Comparison of ENCODE assay signal across 1 fruit fly cellular context in the genomic region with DNA sequence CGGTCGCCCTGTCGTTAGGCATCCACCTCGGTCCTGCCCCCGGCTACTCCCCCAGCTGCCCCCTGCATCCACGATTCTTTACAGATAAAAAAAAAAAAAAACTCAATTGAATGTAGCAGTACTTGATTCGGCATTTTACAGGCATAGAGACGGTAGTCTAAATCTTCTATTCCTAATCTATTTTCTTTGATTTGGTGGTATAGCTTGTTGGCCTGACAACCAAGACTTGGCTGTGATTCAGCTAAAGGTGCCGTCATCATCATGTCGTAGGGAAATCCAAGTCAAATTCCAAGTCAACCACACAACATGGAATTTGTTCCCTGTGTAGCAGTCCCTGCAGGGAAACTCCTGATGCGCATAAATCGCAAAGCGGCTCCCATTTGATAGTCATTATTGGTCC.
TF ChIP-seq lines count a peak whose summit lies in the region.

No protein-coding gene starts in this region.

TF ChIP-seq in whole organism, prepupa, 60 proteins besides CTCF, POLR2A, EP300 and RAD21 (continued from another document):
- TF ChIP-seq lz (GFP tag; optimal IDR thresholded peaks at IDR 0.05; lab: Kevin White, UChicago) = peak; percentile 77
- TF ChIP-seq CG8319 (GFP tag; optimal IDR thresholded peaks at IDR 0.05; lab: Kevin White, UChicago) = peak; percentile 17
- peak; percentile 30 for TF ChIP-seq CG11762 (GFP tag; optimal IDR thresholded peaks at IDR 0.05; lab: Kevin White, UChicago; ENCODE audit: insufficient read depth)
- no peak for TF ChIP-seq CG6276 (GFP tag; optimal IDR thresholded peaks at IDR 0.05; lab: Kevin White, UChicago)
- TF ChIP-seq CG8632 (GFP tag; optimal IDR thresholded peaks at IDR 0.05; lab: Kevin White, UChicago) = no peak
- peak in 1 of 2 experiments; percentile 13 for TF ChIP-seq salr (GFP tag; optimal IDR thresholded peaks at IDR 0.05; lab: Kevin White, UChicago)
- TF ChIP-seq CG3032 (tag; optimal IDR thresholded peaks at IDR 0.05; lab: Kevin White, UChicago) = peak; percentile 66
- TF ChIP-seq CG9139 (GFP tag; optimal IDR thresholded peaks at IDR 0.05; lab: Kevin White, UChicago) = no peak
- no peak for TF ChIP-seq dac (GFP tag; optimal IDR thresholded peaks at IDR 0.05; lab: Kevin White, UChicago)
- TF ChIP-seq Hr4 (GFP tag; optimal IDR thresholded peaks at IDR 0.05; lab: Kevin White, UChicago) = no peak
- TF ChIP-seq Ets21C (GFP tag; optimal IDR thresholded peaks at IDR 0.05; lab: Kevin White, UChicago) = peak; percentile 67
- peak; percentile 87 for TF ChIP-seq Met (GFP tag; optimal IDR thresholded peaks at IDR 0.05; lab: Kevin White, UChicago)
- peak in 1 of 2 experiments; percentile 32 for TF ChIP-seq ss (GFP tag; optimal IDR thresholded peaks at IDR 0.05; lab: Kevin White, UChicago)
- peak; percentile 38 for TF ChIP-seq CG32006 (GFP tag; optimal IDR thresholded peaks at IDR 0.05; lab: Kevin White, UChicago)
- peak; percentile 82 for TF ChIP-seq Hr39 (GFP tag; optimal IDR thresholded peaks at IDR 0.05; lab: Kevin White, UChicago)
- TF ChIP-seq CG7368 (GFP tag; optimal IDR thresholded peaks at IDR 0.05; lab: Kevin White, UChicago) = peak; percentile 26
- no peak for TF ChIP-seq CG6854 (GFP tag; optimal IDR thresholded peaks at IDR 0.05; lab: Kevin White, UChicago)
- TF ChIP-seq Sox102F (GFP tag; optimal IDR thresholded peaks at IDR 0.05; lab: Kevin White, UChicago) = peak; percentile 76
- no peak for TF ChIP-seq Gug (GFP tag; IDR thresholded peaks at IDR 0.05; lab: Robert Waterston, UW)
- peak; percentile 20 for TF ChIP-seq Sox15 (GFP tag; optimal IDR thresholded peaks at IDR 0.05; lab: Kevin White, UChicago)
- no peak for TF ChIP-seq dsx (GFP tag; optimal IDR thresholded peaks at IDR 0.05; lab: Kevin White, UChicago; ENCODE audit: poor library complexity, severe bottlenecking)
- TF ChIP-seq fkh (GFP tag; optimal IDR thresholded peaks at IDR 0.05; lab: Kevin White, UChicago) = no peak
- no peak for TF ChIP-seq CG16779 (tag; optimal IDR thresholded peaks at IDR 0.05; lab: Kevin White, UChicago)
- peak; percentile 58 for TF ChIP-seq acj6 (GFP tag; optimal IDR thresholded peaks at IDR 0.05; lab: Kevin White, UChicago)
- peak; percentile 7 for TF ChIP-seq CG1621 (tag; optimal IDR thresholded peaks at IDR 0.05; lab: Kevin White, UChicago)
- TF ChIP-seq CG10669 (GFP tag; optimal IDR thresholded peaks at IDR 0.05; lab: Kevin White, UChicago) = peak; percentile 60
- TF ChIP-seq eg (GFP tag; IDR thresholded peaks at IDR 0.05; lab: Robert Waterston, UW) = no peak
- TF ChIP-seq Sox14 (GFP tag; optimal IDR thresholded peaks at IDR 0.05; lab: Kevin White, UChicago) = peak; percentile 77
- no peak for TF ChIP-seq CG11294 (GFP tag; IDR thresholded peaks at IDR 0.05; lab: Robert Waterston, UW)
- no peak for TF ChIP-seq OdsH (GFP tag; optimal IDR thresholded peaks at IDR 0.05; lab: Kevin White, UChicago)
- peak; percentile 56 for TF ChIP-seq Eip75B (GFP tag; optimal IDR thresholded peaks at IDR 0.05; lab: Kevin White, UChicago)
